Worm (Caenorhabditis elegans): ENCODE data around the gene scl-17.

DNA sequence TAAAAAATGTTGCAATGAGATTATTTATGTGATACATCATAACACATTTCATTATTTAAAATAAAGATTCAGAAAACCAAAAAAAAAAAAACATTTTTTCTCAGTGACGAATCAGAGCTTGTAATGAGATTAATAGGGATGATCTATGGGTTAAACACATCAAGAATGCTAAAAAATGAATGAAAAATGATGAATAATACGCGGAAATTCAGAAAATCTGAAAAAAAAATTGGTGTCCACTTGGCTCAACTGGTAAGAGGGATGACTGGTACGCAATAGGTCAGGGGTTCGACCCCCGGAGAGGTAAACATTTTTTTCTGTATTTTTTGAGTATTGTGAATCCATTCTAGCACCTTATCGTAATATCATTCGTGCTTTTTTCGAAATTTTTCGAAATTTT lies 33.5 kb downstream of the scl-17 start:
- TF ChIP-seq unc-130 (tag; optimal IDR thresholded peaks at IDR 0.05) (no peak), pag-3 (tag; optimal IDR thresholded peaks at IDR 0.05; ENCODE audit: borderline replicate concordance, insufficient read depth) (no peak), blmp-1 (tag; optimal IDR thresholded peaks at IDR 0.05) (no peak), sox-4 (tag; optimal IDR thresholded peaks at IDR 0.05) (no peak), lin-15B (tag; optimal IDR thresholded peaks at IDR 0.05) (no peak), nhr-28 (tag; optimal IDR thresholded peaks at IDR 0.05) (no peak), ama-1 (optimal IDR thresholded peaks at IDR 0.05) (no peak), nhr-76 (tag; optimal IDR thresholded peaks at IDR 0.05) (no peak), snu-23 (GFP tag; optimal IDR thresholded peaks at IDR 0.05) (no peak), nhr-237 (tag; optimal IDR thresholded peaks at IDR 0.05) (no peak)
